Fruit fly (Drosophila melanogaster): Measurements from ENCODE around the gene Act5C.

- no peak for TF ChIP-seq kay (GFP tag; ENCODE audit: borderline replicate concordance)
- TF ChIP-seq CG14711 (tag; optimal IDR thresholded peaks at IDR 0.05) = no peak
Observed at dm6 chrX:5865051-5865450, 35.6 kb upstream of the Act5C start, which contains the start of gene CG43137.
